Worm (Caenorhabditis elegans): Measurements from ENCODE around the gene gab-1.

The gab-1 gene

ce11 chrIII:12779676-12780337 is at the start of gene gab-1:
TSS of gene gab-1 (minus strand) at chrIII:12779726.
- TF ChIP-seq Y116A8C.19 (tag; optimal IDR thresholded peaks at IDR 0.05; ENCODE audit: borderline replicate concordance) (no peak), lir-3 (tag; optimal IDR thresholded peaks at IDR 0.05; ENCODE audit: poor library complexity) (no peak), skn-1 (tag; optimal IDR thresholded peaks at IDR 0.05) (no peak), aly-2 (tag; optimal IDR thresholded peaks at IDR 0.05) (no peak), hlh-17 (GFP tag; optimal IDR thresholded peaks at IDR 0.05; ENCODE audit: borderline replicate concordance) (no peak), elt-3 (tag; optimal IDR thresholded peaks at IDR 0.05) (no peak), sup-37 (GFP tag; optimal IDR thresholded peaks at IDR 0.05) (no peak), sox-4 (tag; optimal IDR thresholded peaks at IDR 0.05) (no peak), lin-35 (GFP tag; optimal IDR thresholded peaks at IDR 0.05) (no peak), grh-1 (GFP tag; IDR thresholded peaks at IDR 0.05) (no peak), F16B12.6 (tag; optimal IDR thresholded peaks at IDR 0.05) (no peak), tlp-1 (tag; optimal IDR thresholded peaks at IDR 0.05) (no peak), ceh-63 (GFP tag; optimal IDR thresholded peaks at IDR 0.05) (no peak), mef-2 (tag; optimal IDR thresholded peaks at IDR 0.05) (no peak), unc-98 (GFP tag; IDR thresholded peaks at IDR 0.05) (no peak), fkh-4 (tag; optimal IDR thresholded peaks at IDR 0.05; ENCODE audit: borderline replicate concordance) (no peak), fos-1 (tag; optimal IDR thresholded peaks at IDR 0.05) (no peak), blmp-1 (tag; optimal IDR thresholded peaks at IDR 0.05) (no peak)

ce11 chrIII:12829068-12829467 is 49.5 kb upstream of the gab-1 start, which contains the start of gene Y37D8A.3:
TSS of gene Y37D8A.3 (plus strand) at chrIII:12829368.
- TF ChIP-seq jun-1 (tag; optimal IDR thresholded peaks at IDR 0.05): no peak
- TF ChIP-seq efl-3 (GFP tag; optimal IDR thresholded peaks at IDR 0.05): no peak
- TF ChIP-seq nhr-47 (tag; optimal IDR thresholded peaks at IDR 0.05): no peak
- TF ChIP-seq zip-4 (GFP tag; optimal IDR thresholded peaks at IDR 0.05): no peak
- no peak for TF ChIP-seq unc-98 (GFP tag; IDR thresholded peaks at IDR 0.05)
- no peak for TF ChIP-seq Y116A8C.19 (tag; optimal IDR thresholded peaks at IDR 0.05; ENCODE audit: borderline replicate concordance)
- TF ChIP-seq nhr-76 (tag; optimal IDR thresholded peaks at IDR 0.05): no peak
- TF ChIP-seq lsy-2 (tag; optimal IDR thresholded peaks at IDR 0.05): no peak
- no peak for TF ChIP-seq nhr-19 (GFP tag; conservative IDR thresholded peaks at IDR 0.05)

ce11 chrIII:12822608-12823261 is 43.2 kb upstream of the gab-1 start:
- TF ChIP-seq unc-30 (tag; optimal IDR thresholded peaks at IDR 0.05) (no peak), nhr-71 (tag; optimal IDR thresholded peaks at IDR 0.05) (no peak), nhr-90 (tag; optimal IDR thresholded peaks at IDR 0.05; ENCODE audit: poor library complexity) (no peak), efl-1 (optimal IDR thresholded peaks at IDR 0.05) (no peak), efl-1 (GFP tag; optimal IDR thresholded peaks at IDR 0.05 in 1 of 2) (peak in 1 of 2 experiments; percentile 47), tlp-1 (tag; optimal IDR thresholded peaks at IDR 0.05) (no peak), swsn-7 (tag; optimal IDR thresholded peaks at IDR 0.05) (no peak)

ce11 chrIII:12821331-12821730 is 41.8 kb upstream of the gab-1 start:
- TF ChIP-seq efl-1 (optimal IDR thresholded peaks at IDR 0.05): peak; percentile 19 to 25
- peak in 1 of 2 experiments; percentile 18 for TF ChIP-seq efl-1 (GFP tag; optimal IDR thresholded peaks at IDR 0.05 in 1 of 2)
- peak in 1 of 2 experiments; percentile 56 for TF ChIP-seq lsy-2 (tag; optimal IDR thresholded peaks at IDR 0.05)
- no peak for TF ChIP-seq nhr-11 (tag; optimal IDR thresholded peaks at IDR 0.05)
- TF ChIP-seq C16A3.4 (tag; optimal IDR thresholded peaks at IDR 0.05): peak; percentile 27
- TF ChIP-seq ceh-88 (GFP tag; IDR thresholded peaks at IDR 0.05): no peak
- no peak for TF ChIP-seq snu-23 (GFP tag; optimal IDR thresholded peaks at IDR 0.05)
- TF ChIP-seq nhr-28 (tag; optimal IDR thresholded peaks at IDR 0.05): no peak
- TF ChIP-seq lir-3 (tag; optimal IDR thresholded peaks at IDR 0.05; ENCODE audit: poor library complexity): no peak
- no peak for TF ChIP-seq nhr-84 (tag; optimal IDR thresholded peaks at IDR 0.05)
- no peak for TF ChIP-seq grh-1 (GFP tag; IDR thresholded peaks at IDR 0.05)
- TF ChIP-seq ceh-90 (tag; optimal IDR thresholded peaks at IDR 0.05): no peak
- TF ChIP-seq nhr-237 (tag; optimal IDR thresholded peaks at IDR 0.05): no peak
- no peak for TF ChIP-seq isw-1 (GFP tag; IDR thresholded peaks at IDR 0.05)
- peak in 1 of 3 experiments; percentile 58 for TF ChIP-seq dpl-1 (GFP tag; optimal IDR thresholded peaks at IDR 0.05)
- no peak for TF ChIP-seq nhr-77 (tag; optimal IDR thresholded peaks at IDR 0.05)
- peak in 1 of 2 experiments; percentile 17 for TF ChIP-seq lin-35 (GFP tag; optimal IDR thresholded peaks at IDR 0.05)
- no peak for TF ChIP-seq nhr-19 (GFP tag; conservative IDR thresholded peaks at IDR 0.05)
- TF ChIP-seq blmp-1 (tag; optimal IDR thresholded peaks at IDR 0.05): peak; percentile 10
- TF ChIP-seq swsn-7 (tag; optimal IDR thresholded peaks at IDR 0.05): no peak
- no peak for TF ChIP-seq xbp-1 (tag; optimal IDR thresholded peaks at IDR 0.05)
